Worm (Caenorhabditis elegans): ENCODE data around the gene B0024.11.

DNA sequence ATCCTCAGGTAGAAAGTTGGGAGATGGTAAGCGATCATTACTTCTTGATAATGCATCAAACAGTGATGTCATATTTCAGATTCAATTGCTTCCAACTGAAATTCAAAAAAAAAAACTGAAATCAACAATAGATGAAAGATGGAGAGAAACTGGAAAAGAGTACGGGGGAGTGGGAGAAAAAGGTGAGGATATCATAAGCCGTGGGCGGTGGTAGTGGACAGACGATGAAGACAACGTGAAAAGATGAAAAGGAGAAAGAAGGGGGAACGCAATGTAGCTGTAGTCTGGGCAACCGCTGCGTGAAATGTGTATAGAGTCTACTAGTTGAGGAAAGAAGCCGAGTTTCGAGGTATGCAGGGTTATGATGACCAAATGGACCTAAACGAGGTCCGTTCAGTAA lies 12.1 kb downstream of the B0024.11 start, which contains the start of gene che-12:
- TF ChIP-seq F13C5.2 (tag; optimal IDR thresholded peaks at IDR 0.05): no peak
- TF ChIP-seq B0310.2 (tag; optimal IDR thresholded peaks at IDR 0.05): no peak
- no peak for TF ChIP-seq ama-1 (optimal IDR thresholded peaks at IDR 0.05)
- no peak for TF ChIP-seq hmbx-1 (tag; optimal IDR thresholded peaks at IDR 0.05)
- no peak for TF ChIP-seq tbx-37 (GFP tag; conservative IDR thresholded peaks at IDR 0.05)
- no peak for TF ChIP-seq tra-4 (tag; optimal IDR thresholded peaks at IDR 0.05)
- TF ChIP-seq sea-1 (GFP tag; conservative IDR thresholded peaks at IDR 0.05): no peak
- no peak for TF ChIP-seq flt-1 (GFP tag; IDR thresholded peaks at IDR 0.05)

Data from whole organism, early embryonic.